Worm (Caenorhabditis elegans): ENCODE results near the gene fipp-1.

DNA sequence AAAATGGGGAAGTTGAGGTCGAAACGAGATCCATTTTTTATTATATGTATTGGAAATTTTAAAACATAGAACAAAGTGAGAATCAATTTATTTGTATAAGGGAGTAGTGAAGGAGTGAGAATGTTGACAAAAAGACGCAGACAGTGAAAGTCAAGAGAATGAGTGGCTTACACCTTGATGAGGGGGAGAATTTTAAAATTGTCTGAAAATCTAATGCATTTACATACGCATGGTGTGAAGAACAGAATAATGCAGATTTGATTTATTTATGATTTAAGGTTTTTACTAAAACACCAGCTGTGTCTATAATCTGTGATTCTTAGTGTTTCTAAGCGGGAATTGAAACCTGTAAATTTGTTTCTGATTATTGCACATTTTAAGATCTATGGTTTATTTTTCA lies 46.2 kb upstream of the fipp-1 start, which contains the start of gene nhr-125:
- TF ChIP-seq hmbx-1 (tag; optimal IDR thresholded peaks at IDR 0.05) (no peak), aly-1 (tag; optimal IDR thresholded peaks at IDR 0.05) (no peak), tra-4 (tag; optimal IDR thresholded peaks at IDR 0.05) (no peak), B0310.2 (tag; optimal IDR thresholded peaks at IDR 0.05) (no peak), hnd-1 (tag; optimal IDR thresholded peaks at IDR 0.05) (no peak), pes-1 (GFP tag; IDR thresholded peaks at IDR 0.05) (no peak), ama-1 (optimal IDR thresholded peaks at IDR 0.05) (no peak), ets-7 (tag; optimal IDR thresholded peaks at IDR 0.05) (no peak), flt-1 (GFP tag; IDR thresholded peaks at IDR 0.05) (no peak), scrt-1 (GFP tag; IDR thresholded peaks at IDR 0.05) (no peak), ceh-13 (GFP tag; optimal IDR thresholded peaks at IDR 0.05) (no peak)

Data from whole organism, early embryonic.